Worm (Caenorhabditis elegans) whole organism, late embryonic: ENCODE results near the gene T28C6.7.

Experiments
- ceh-18 ChIP-seq: sonication (generic microtip); optimal IDR thresholded peaks from 2 replicates; lab custom pipeline; 2016; ENCODE audit warnings: missing genetic modification characterization, missing compliant biosample characterization
- ceh-30 ChIP-seq: fragments of 150-350 bp; optimal IDR thresholded peaks from 2 replicates; lab custom pipeline; 2014; ENCODE audit warnings: missing biosample characterization, missing genetic modification characterization
- lim-6 ChIP-seq: sonication (generic microtip); optimal IDR thresholded peaks from 2 replicates; lab custom pipeline; 2016; ENCODE audit warnings: missing genetic modification characterization, missing compliant biosample characterization
- npax-4 ChIP-seq: sonication (generic microtip); optimal IDR thresholded peaks from 2 replicates; lab custom pipeline; 2016; ENCODE audit warnings: missing genetic modification characterization, missing compliant biosample characterization

DNA sequence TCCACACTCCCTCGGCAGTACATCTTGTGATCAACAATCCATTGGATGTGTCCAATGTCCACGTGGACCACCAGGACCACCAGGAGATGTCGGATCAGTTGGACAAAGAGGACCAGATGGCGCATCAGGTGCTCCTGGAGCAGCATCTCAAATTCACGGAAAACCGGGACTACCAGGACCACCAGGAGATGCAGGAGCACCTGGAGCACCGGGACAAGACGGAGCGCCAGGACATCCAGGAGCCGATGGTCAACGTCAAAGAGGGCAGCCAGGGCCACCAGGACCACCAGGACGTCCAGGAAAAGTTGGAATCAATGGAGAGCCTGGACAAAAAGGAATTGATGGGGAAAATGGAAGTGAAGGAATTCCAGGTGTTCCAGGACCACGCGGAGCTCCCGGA is 21.4 kb downstream of the T28C6.7 start:
- TF ChIP-seq npax-4 (tag; lab: Kevin White, UChicago) = no peak
- TF ChIP-seq ceh-30 (tag; lab: Kevin White, UChicago) = no peak
- TF ChIP-seq lim-6 (tag; lab: Kevin White, UChicago) = no peak
- TF ChIP-seq ceh-18 = no peak
